Fruit fly (Drosophila melanogaster) whole organism, prepupa: ENCODE measurements around the gene Gr85a.

Experiments
- CG15336 ChIP-seq: fragments of 200-800 bp; sonication (Bioruptor generic); IDR thresholded peaks from 2 replicates; pipeline ENCODE4 v1.3.6; 2022; ENCODE audit warnings: missing biosample characterization, missing genetic modification characterization
- CG31627 ChIP-seq: fragments of 200-800 bp; sonication (Bioruptor generic); optimal IDR thresholded peaks from 3 replicates; lab custom pipeline; 2016; ENCODE audit warnings: missing biosample characterization, missing genetic modification characterization
- CG3919 ChIP-seq: fragments of 200-800 bp; sonication (Bioruptor generic); optimal IDR thresholded peaks from 3 replicates; lab custom pipeline; 2016; ENCODE audit warnings: missing biosample characterization, missing genetic modification characterization
- Eip75B ChIP-seq: fragments of 200-800 bp; sonication (Bioruptor generic); optimal IDR thresholded peaks from 3 replicates; lab custom pipeline; 2016; ENCODE audit warnings: missing biosample characterization, missing genetic modification characterization
- Eip78C ChIP-seq: fragments of 200-800 bp; sonication (Bioruptor generic); peaks from one replicate; lab custom pipeline; 2016; ENCODE audit warnings: missing biosample characterization, missing genetic modification characterization
- Gug ChIP-seq: fragments of 200-800 bp; sonication (Bioruptor generic); IDR thresholded peaks from 2 replicates; pipeline ENCODE4 v1.3.6; 2022; ENCODE audit warnings: missing biosample characterization, missing genetic modification characterization

- no peak for TF ChIP-seq CG31627 (GFP tag; lab: Kevin White, UChicago)
- no peak for TF ChIP-seq Eip78C (GFP tag; lab: Kevin White, UChicago)
- no peak for TF ChIP-seq Gug
- no peak for TF ChIP-seq Eip75B (GFP tag; lab: Kevin White, UChicago)
- no peak for TF ChIP-seq CG3919
- TF ChIP-seq CG15336 (GFP tag; lab: Robert Waterston, UW) = no peak
Observed at dm6 chr3R:9996689-9997213, at the start of gene Gr85a, which contains the start of gene Spn85F.
